Worm (Caenorhabditis elegans): ENCODE results near the gene Y69A2AL.2.

DNA sequence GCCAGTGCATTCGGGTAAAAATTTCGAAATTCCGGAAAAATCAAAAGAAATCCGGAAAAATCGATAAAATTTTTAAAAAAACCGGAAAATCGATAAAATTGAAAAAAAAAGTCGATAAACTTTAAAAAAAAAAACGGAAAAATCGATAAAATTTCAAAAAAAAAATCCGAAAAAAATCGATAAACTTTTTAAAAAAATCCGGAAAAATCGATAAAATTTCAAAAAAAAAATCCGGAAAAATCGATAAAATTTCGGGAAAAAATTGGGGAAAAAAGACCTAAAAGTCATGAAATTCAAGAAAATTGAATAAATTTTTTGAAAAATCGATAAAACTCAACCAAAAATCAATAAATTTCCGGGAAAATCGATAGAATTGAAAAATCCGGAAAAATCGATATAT is 44.8 kb downstream of the Y69A2AL.2 start:
- TF ChIP-seq nhr-28 (tag; optimal IDR thresholded peaks at IDR 0.05) (no peak), nhr-2 (tag; optimal IDR thresholded peaks at IDR 0.05) (no peak), nhr-76 (tag; optimal IDR thresholded peaks at IDR 0.05) (no peak), snpc-4 (tag; optimal IDR thresholded peaks at IDR 0.05) (no peak), ces-1 (GFP tag; optimal IDR thresholded peaks at IDR 0.05) (no peak)

All from whole organism, mixed stage, embryonic.